Worm (Caenorhabditis elegans): Measurements from ENCODE around the gene clec-58.

The clec-58 gene

DNA sequence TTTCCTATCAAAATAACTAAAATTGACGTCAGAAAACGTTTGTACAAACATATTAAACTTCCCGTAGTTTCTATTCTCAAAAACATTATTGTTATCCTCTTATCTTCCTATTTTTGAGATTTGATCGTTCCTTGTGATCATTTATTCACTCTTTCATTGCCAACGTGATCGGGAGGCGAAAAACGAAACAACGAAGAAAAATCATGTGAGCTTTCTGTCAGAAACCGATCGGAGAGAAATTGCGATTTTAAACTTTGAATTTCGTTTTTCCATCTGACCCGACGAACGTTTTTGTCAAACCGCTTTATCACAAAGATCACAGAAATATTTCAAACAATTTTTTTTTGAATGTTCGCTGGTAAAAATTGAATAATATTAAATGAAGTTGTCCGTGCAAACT, 29.6 kb downstream of the clec-58 start (continued):
- TF ChIP-seq spr-3 (GFP tag; optimal IDR thresholded peaks at IDR 0.05), result no peak
- no peak for TF ChIP-seq mep-1 (tag; optimal IDR thresholded peaks at IDR 0.05)
- TF ChIP-seq duxl-1 (tag; optimal IDR thresholded peaks at IDR 0.05; ENCODE audit: poor library complexity), result no peak
- TF ChIP-seq daf-16 (GFP tag; optimal IDR thresholded peaks at IDR 0.05), result peak in 1 of 2 experiments; percentile 55
- TF ChIP-seq daf-16 (tag; optimal IDR thresholded peaks at IDR 0.05), result peak; percentile 21
- peak; percentile 86 for TF ChIP-seq hlh-11 (tag; optimal IDR thresholded peaks at IDR 0.05)
- TF ChIP-seq tag-97 (GFP tag; IDR thresholded peaks at IDR 0.05), result no peak
- no peak for TF ChIP-seq dmd-9 (GFP tag; IDR thresholded peaks at IDR 0.05)
- no peak for TF ChIP-seq zfp-2 (tag; optimal IDR thresholded peaks at IDR 0.05)
- no peak for TF ChIP-seq madf-5 (GFP tag; IDR thresholded peaks at IDR 0.05)
- TF ChIP-seq hif-1 (tag; optimal IDR thresholded peaks at IDR 0.05), result no peak
- TF ChIP-seq nhr-41 (GFP tag; IDR thresholded peaks at IDR 0.05), result no peak
- TF ChIP-seq snpc-1.2 (GFP tag; IDR thresholded peaks at IDR 0.05), result no peak
- TF ChIP-seq lin-13 (GFP tag; optimal IDR thresholded peaks at IDR 0.05), result no peak
- no peak for TF ChIP-seq R02D3.7 (tag; optimal IDR thresholded peaks at IDR 0.05)
- TF ChIP-seq unc-130 (GFP tag; optimal IDR thresholded peaks at IDR 0.05), result no peak
- no peak for TF ChIP-seq T26A8.4 (GFP tag; IDR thresholded peaks at IDR 0.05)
- TF ChIP-seq ztf-7 (tag; optimal IDR thresholded peaks at IDR 0.05), result no peak
- no peak for TF ChIP-seq Y5F2A.4 (GFP tag; optimal IDR thresholded peaks at IDR 0.05)
- TF ChIP-seq ces-1 (GFP tag; optimal IDR thresholded peaks at IDR 0.05), result no peak
- no peak for TF ChIP-seq nhr-111 (GFP tag; optimal IDR thresholded peaks at IDR 0.05)
- TF ChIP-seq lin-1 (GFP tag; IDR thresholded peaks at IDR 0.05), result no peak
- no peak for TF ChIP-seq ceh-28 (tag; optimal IDR thresholded peaks at IDR 0.05)
- no peak for TF ChIP-seq egl-27 (tag; optimal IDR thresholded peaks at IDR 0.05)
- no peak for TF ChIP-seq pha-4 (GFP tag; IDR thresholded peaks at IDR 0.05)
- TF ChIP-seq pha-4 (tag; optimal IDR thresholded peaks at IDR 0.05), result no peak
- TF ChIP-seq Y48G9A.11 (GFP tag; IDR thresholded peaks at IDR 0.05), result no peak
- peak; percentile 78 for TF ChIP-seq nhr-11 (tag; optimal IDR thresholded peaks at IDR 0.05)
- TF ChIP-seq nhr-76 (tag; optimal IDR thresholded peaks at IDR 0.05), result no peak
- no peak for TF ChIP-seq F44E2.7 (GFP tag; IDR thresholded peaks at IDR 0.05)
- no peak for TF ChIP-seq lim-7 (GFP tag; IDR thresholded peaks at IDR 0.05)
- no peak for TF ChIP-seq zag-1 (tag; optimal IDR thresholded peaks at IDR 0.05)
- TF ChIP-seq snpc-4 (tag; optimal IDR thresholded peaks at IDR 0.05), result no peak
- TF ChIP-seq zfp-3 (GFP tag; conservative IDR thresholded peaks at IDR 0.05), result no peak
- TF ChIP-seq D1046.2 (GFP tag; IDR thresholded peaks at IDR 0.05), result no peak
- no peak for TF ChIP-seq arid-1 (GFP tag; conservative IDR thresholded peaks at IDR 0.05)
- no peak for TF ChIP-seq pqm-1 (tag; optimal IDR thresholded peaks at IDR 0.05)
- TF ChIP-seq gei-8 (GFP tag; optimal IDR thresholded peaks at IDR 0.05), result no peak
- TF ChIP-seq nhr-48 (tag; optimal IDR thresholded peaks at IDR 0.05), result no peak
- no peak for TF ChIP-seq dmd-8 (GFP tag; IDR thresholded peaks at IDR 0.05)
- TF ChIP-seq ceh-62 (tag; optimal IDR thresholded peaks at IDR 0.05), result no peak
- no peak for TF ChIP-seq ctbp-1 (GFP tag; IDR thresholded peaks at IDR 0.05)
- TF ChIP-seq T20F7.1 (GFP tag; optimal IDR thresholded peaks at IDR 0.05), result no peak
- no peak for TF ChIP-seq F37D6.2 (tag; optimal IDR thresholded peaks at IDR 0.05)
- TF ChIP-seq vab-7 (GFP tag; IDR thresholded peaks at IDR 0.05), result no peak
- no peak for TF ChIP-seq ceh-32 (tag; optimal IDR thresholded peaks at IDR 0.05; ENCODE audit: poor library complexity)
- TF ChIP-seq ceh-20 (GFP tag; IDR thresholded peaks at IDR 0.05), result no peak
- TF ChIP-seq nhr-28 (tag; optimal IDR thresholded peaks at IDR 0.05), result peak; percentile 85
- no peak for TF ChIP-seq daf-12 (tag; optimal IDR thresholded peaks at IDR 0.05)
- no peak for TF ChIP-seq lin-39 (tag; optimal IDR thresholded peaks at IDR 0.05)
- TF ChIP-seq aly-2 (tag; optimal IDR thresholded peaks at IDR 0.05), result no peak
- TF ChIP-seq php-3 (GFP tag; IDR thresholded peaks at IDR 0.05), result peak; percentile 54; the same call in 1 of the 2 replicates
- TF ChIP-seq cey-2 (tag; optimal IDR thresholded peaks at IDR 0.05; ENCODE audit: borderline replicate concordance, insufficient read depth), result no peak
